Fruit fly (Drosophila melanogaster) whole organism, pupa: ENCODE results near the gene Tim17a2.
A peak's percentile ranks its signal among the peaks of the same experiment; 100 is the strongest.

Experiments used
- CG12605 ChIP-seq: fragments of 200-800 bp; sonication (Bioruptor generic); IDR thresholded peaks from 2 replicates; pipeline ENCODE4 v1.3.6; 2022; ENCODE audit warnings: missing biosample characterization, missing genetic modification characterization
- CG32121 ChIP-seq: fragments of 200-800 bp; sonication (Bioruptor generic); IDR thresholded peaks from 2 replicates; pipeline ENCODE4 v1.3.6; 2022; ENCODE audit warnings: missing biosample characterization, missing genetic modification characterization
- EcR ChIP-seq: fragments of 200-800 bp; sonication (Bioruptor generic); optimal IDR thresholded peaks from 3 replicates; lab custom pipeline; 2019; ENCODE audit warnings: missing biosample characterization, missing genetic modification characterization, mild to moderate bottlenecking, moderate library complexity, missing genetic modification reagents
- Pif1A ChIP-seq: fragments of 200-800 bp; sonication (Bioruptor generic); optimal IDR thresholded peaks from 3 replicates; lab custom pipeline; 2016; ENCODE audit warnings: missing biosample characterization, missing genetic modification characterization
- Pif1B ChIP-seq: fragments of 200-800 bp; sonication (Bioruptor generic); optimal IDR thresholded peaks from 3 replicates; lab custom pipeline; 2016; ENCODE audit warnings: missing biosample characterization, missing genetic modification characterization
- Snoo ChIP-seq: fragments of 200-800 bp; sonication (Bioruptor generic); optimal IDR thresholded peaks from 3 replicates; lab custom pipeline; 2017; ENCODE audit warnings: missing biosample characterization, mild to moderate bottlenecking, missing genetic modification characterization, inconsistent platforms
- rn ChIP-seq: fragments of 200-800 bp; sonication (Bioruptor generic); IDR thresholded peaks from 2 replicates; pipeline ENCODE4 v1.3.6; 2022; ENCODE audit warnings: missing biosample characterization, missing genetic modification characterization

dm6 chr3R:5286918-5287636, 24.6 kb upstream of the Tim17a2 start:
- TF ChIP-seq CG12605 (GFP tag; lab: Robert Waterston, UW) (no peak), EcR (GFP tag; lab: Kevin White, UChicago) (no peak), Pif1A (GFP tag; lab: Kevin White, UChicago) (no peak), rn (GFP tag; lab: Robert Waterston, UW) (no peak), CG32121 (GFP tag; lab: Robert Waterston, UW) (0 out of 2 replicates have a peak, but pooled peaks have one; percentile 23), Pif1B (GFP tag; lab: Kevin White, UChicago) (no peak), Snoo (tag; lab: Kevin White, UChicago) (no peak)
